Worm (Caenorhabditis elegans) whole organism, L4/young adult: ENCODE results near the gene egl-9.

Experiments used
- W03F9.2 ChIP-seq: fragments of 150-350 bp; optimal IDR thresholded peaks from 2 replicates; lab custom pipeline; 2014; ENCODE audit warnings: missing biosample characterization, missing genetic modification characterization
- dao-5 ChIP-seq: sonication (generic microtip); optimal IDR thresholded peaks from 2 replicates; lab custom pipeline; 2016; ENCODE audit warnings: missing genotype, missing genetic modification characterization, moderate library complexity, missing compliant biosample characterization
- him-1 ChIP-seq: sonication (generic microtip); optimal IDR thresholded peaks from 2 replicates; lab custom pipeline; 2016; ENCODE audit warnings: missing genotype, missing genetic modification reagents, missing genetic modification characterization, missing compliant biosample characterization

DNA sequence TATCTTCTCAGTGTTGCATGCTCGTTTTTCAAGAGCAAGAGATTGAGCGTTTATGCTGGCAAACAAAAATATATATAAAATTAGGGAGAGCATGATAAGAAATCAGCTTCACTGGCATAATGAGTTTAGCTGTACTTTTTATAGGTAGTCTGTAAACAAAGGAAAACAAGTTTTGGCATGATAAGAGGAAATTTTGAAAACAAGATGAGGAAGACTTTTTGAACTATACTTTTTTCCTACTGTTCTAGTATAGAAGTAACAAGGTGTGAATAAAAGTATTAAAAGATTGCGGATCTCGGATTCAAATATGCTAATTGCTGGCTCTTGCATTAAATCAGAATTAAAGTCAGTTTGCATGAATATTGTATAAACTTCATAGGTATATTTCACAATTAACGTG is 49.4 kb upstream of the egl-9 start, which contains the start of gene F15H10.5:
- TF ChIP-seq him-1 (tag; lab: Kevin White, UChicago) = no peak
- TF ChIP-seq dao-5 = no peak
- TF ChIP-seq W03F9.2 (tag; lab: Kevin White, UChicago) = no peak
